Fruit fly (Drosophila melanogaster) whole organism, prepupa: Measurements from ENCODE around the gene CG17364.

Source experiments
- Blimp-1 ChIP-seq: fragments of 200-800 bp; sonication (Bioruptor generic); optimal IDR thresholded peaks from 3 replicates; lab custom pipeline; 2017; ENCODE audit warnings: missing biosample characterization, missing genetic modification characterization, mild to moderate bottlenecking, moderate library complexity, missing genetic modification reagents
- CG10669 ChIP-seq: fragments of 200-800 bp; sonication (Bioruptor generic); optimal IDR thresholded peaks from 3 replicates; lab custom pipeline; 2018; ENCODE audit warnings: missing biosample characterization, mild to moderate bottlenecking, missing genetic modification characterization, moderate library complexity
- CG11762 ChIP-seq: fragments of 200-800 bp; sonication (Bioruptor generic); optimal IDR thresholded peaks from 3 replicates; lab custom pipeline; 2016; ENCODE audit warnings: missing biosample characterization, missing genetic modification characterization; ENCODE audit not compliant: insufficient read depth
- CG1621 ChIP-seq: fragments of 200-800 bp; sonication (Bioruptor generic); optimal IDR thresholded peaks from 3 replicates; lab custom pipeline; 2018; ENCODE audit warnings: missing biosample characterization, mild to moderate bottlenecking, missing genetic modification characterization
- CG16779 ChIP-seq: fragments of 200-800 bp; sonication (Bioruptor generic); optimal IDR thresholded peaks from 3 replicates; lab custom pipeline; 2017; ENCODE audit warnings: missing biosample characterization, mild to moderate bottlenecking, missing genetic modification characterization
- CG31627 ChIP-seq: fragments of 200-800 bp; sonication (Bioruptor generic); optimal IDR thresholded peaks from 3 replicates; lab custom pipeline; 2016; ENCODE audit warnings: missing biosample characterization, missing genetic modification characterization
- CG34406 ChIP-seq: fragments of 200-800 bp; sonication (Bioruptor generic); optimal IDR thresholded peaks from 3 replicates; lab custom pipeline; 2016; ENCODE audit warnings: missing biosample characterization, missing genetic modification characterization
- CG4318 ChIP-seq: fragments of 200-800 bp; sonication (Bioruptor generic); optimal IDR thresholded peaks from 3 replicates; lab custom pipeline; 2017; ENCODE audit warnings: missing biosample characterization, mild to moderate bottlenecking, missing genetic modification characterization
- CG6163 ChIP-seq: fragments of 200-800 bp; sonication (Bioruptor generic); IDR thresholded peaks from 3 replicates; pipeline ENCODE4 v1.3.6; 2022; ENCODE audit warnings: missing biosample characterization, missing genetic modification characterization
- CG6276 ChIP-seq: fragments of 200-800 bp; sonication (Bioruptor generic); optimal IDR thresholded peaks from 2 replicates; lab custom pipeline; 2017; ENCODE audit warnings: missing biosample characterization, mild to moderate bottlenecking, missing genetic modification characterization
- CG6792 ChIP-seq: fragments of 200-800 bp; sonication (Bioruptor generic); optimal IDR thresholded peaks from 3 replicates; lab custom pipeline; 2016; ENCODE audit warnings: missing biosample characterization, missing genetic modification characterization
- CG7368 ChIP-seq: fragments of 200-800 bp; sonication (Bioruptor generic); optimal IDR thresholded peaks from 3 replicates; lab custom pipeline; 2016; ENCODE audit warnings: missing biosample characterization, missing genetic modification characterization
- CG8119 ChIP-seq: fragments of 200-800 bp; sonication (Bioruptor generic); IDR thresholded peaks from 3 replicates; pipeline ENCODE4 v1.3.6; 2022; ENCODE audit warnings: missing biosample characterization, missing genetic modification characterization
- CG8319 ChIP-seq: fragments of 200-800 bp; sonication (Bioruptor generic); optimal IDR thresholded peaks from 3 replicates; lab custom pipeline; 2016; ENCODE audit warnings: missing biosample characterization, missing genetic modification characterization
- CG8632 ChIP-seq: fragments of 200-800 bp; sonication (Bioruptor generic); optimal IDR thresholded peaks from 3 replicates; lab custom pipeline; 2016; ENCODE audit warnings: missing biosample characterization, missing genetic modification characterization
- Eip75B ChIP-seq: fragments of 200-800 bp; sonication (Bioruptor generic); optimal IDR thresholded peaks from 3 replicates; lab custom pipeline; 2016; ENCODE audit warnings: missing biosample characterization, missing genetic modification characterization
- Eip78C ChIP-seq: fragments of 200-800 bp; sonication (Bioruptor generic); peaks from one replicate; lab custom pipeline; 2016; ENCODE audit warnings: missing biosample characterization, missing genetic modification characterization
- Ets21C ChIP-seq: fragments of 200-800 bp; sonication (Bioruptor generic); optimal IDR thresholded peaks from 3 replicates; lab custom pipeline; 2016; ENCODE audit warnings: missing biosample characterization, missing genetic modification characterization
- Gug ChIP-seq: fragments of 200-800 bp; sonication (Bioruptor generic); IDR thresholded peaks from 2 replicates; pipeline ENCODE4 v1.3.6; 2022; ENCODE audit warnings: missing biosample characterization, missing genetic modification characterization
- Hr38 ChIP-seq: sonication (Bioruptor generic); optimal IDR thresholded peaks from 2 replicates; lab custom pipeline; 2016; ENCODE audit warnings: missing biosample characterization, missing genetic modification characterization
- Hr4 ChIP-seq: fragments of 200-800 bp; sonication (Bioruptor generic); optimal IDR thresholded peaks from 3 replicates; lab custom pipeline; 2016; ENCODE audit warnings: missing biosample characterization, missing genetic modification characterization
- Lpt ChIP-seq: fragments of 200-800 bp; sonication (Bioruptor generic); optimal IDR thresholded peaks from 3 replicates; lab custom pipeline; 2016; ENCODE audit warnings: missing biosample characterization, missing genetic modification characterization
- Smox ChIP-seq: fragments of 200-800 bp; sonication (Bioruptor generic); optimal IDR thresholded peaks from 3 replicates; lab custom pipeline; 2016; ENCODE audit warnings: missing biosample characterization, missing genetic modification characterization
- Sox14 ChIP-seq: fragments of 200-800 bp; sonication (Bioruptor generic); optimal IDR thresholded peaks from 3 replicates; lab custom pipeline; 2016; ENCODE audit warnings: missing biosample characterization, missing genetic modification characterization
- achi ChIP-seq: fragments of 200-800 bp; sonication (Bioruptor generic); optimal IDR thresholded peaks from 3 replicates; lab custom pipeline; 2016; ENCODE audit warnings: missing biosample characterization, missing genetic modification characterization
- dac ChIP-seq: fragments of 200-800 bp; sonication (Bioruptor generic); optimal IDR thresholded peaks from 2 replicates; lab custom pipeline; 2017; ENCODE audit warnings: missing biosample characterization, mild to moderate bottlenecking, missing genetic modification characterization
- esn ChIP-seq: fragments of 200-800 bp; sonication (Bioruptor generic); optimal IDR thresholded peaks from 2 replicates; lab custom pipeline; 2016; ENCODE audit warnings: missing biosample characterization, mild to moderate bottlenecking, missing genetic modification characterization, moderate library complexity
- fd59A ChIP-seq: fragments of 200-800 bp; sonication (Bioruptor generic); optimal IDR thresholded peaks from 2 replicates; lab custom pipeline; 2017; ENCODE audit warnings: missing biosample characterization, mild to moderate bottlenecking, missing genetic modification characterization, missing genetic modification reagents
- lz ChIP-seq: fragments of 200-800 bp; sonication (Bioruptor generic); optimal IDR thresholded peaks from 3 replicates; lab custom pipeline; 2016; ENCODE audit warnings: missing biosample characterization, missing genetic modification characterization
- pdm3 ChIP-seq: fragments of 200-800 bp; sonication (Bioruptor generic); optimal IDR thresholded peaks from 3 replicates; lab custom pipeline; 2016; ENCODE audit warnings: missing biosample characterization, missing genetic modification characterization
- salr ChIP-seq, 2 experiments: fragments of 200-800 bp; sonication (Bioruptor generic); optimal IDR thresholded peaks; 3 replicates each; lab custom pipeline; 2016 to 2018; ENCODE audit warnings: missing biosample characterization in 2 of 2, missing genetic modification characterization in 2 of 2, mild to moderate bottlenecking in 1 of 2
- spab ChIP-seq: fragments of 200-800 bp; sonication (Bioruptor generic); optimal IDR thresholded peaks from 2 replicates; lab custom pipeline; 2017; ENCODE audit warnings: missing biosample characterization, mild to moderate bottlenecking, missing genetic modification characterization, missing genetic modification reagents
- svp ChIP-seq: fragments of 200-800 bp; sonication (Bioruptor generic); peaks from one replicate; lab custom pipeline; 2016; ENCODE audit warnings: missing biosample characterization, missing genetic modification characterization
- topi ChIP-seq: fragments of 200-800 bp; sonication (Bioruptor generic); optimal IDR thresholded peaks from 3 replicates; lab custom pipeline; 2016; ENCODE audit warnings: missing biosample characterization, missing genetic modification characterization
- vri ChIP-seq: fragments of 200-800 bp; sonication (Bioruptor generic); optimal IDR thresholded peaks from 3 replicates; lab custom pipeline; 2016; ENCODE audit warnings: missing biosample characterization, mild to moderate bottlenecking, missing genetic modification characterization

Gene CG17364

dm6 chr3L:14028485-14029384, 35.5 kb upstream of the CG17364 start, which contains the start of gene Ptip (continued):
- no peak for TF ChIP-seq CG10669 (GFP tag; lab: Kevin White, UChicago)
- TF ChIP-seq CG16779 (tag; lab: Kevin White, UChicago): no peak
- TF ChIP-seq CG6163 (GFP tag; lab: Robert Waterston, UW): peak; percentile 78
- peak; percentile 36 for TF ChIP-seq achi (GFP tag; lab: Kevin White, UChicago)
- TF ChIP-seq spab (GFP tag; lab: Kevin White, UChicago): no peak
- no peak for TF ChIP-seq Hr4 (GFP tag; lab: Kevin White, UChicago)
- TF ChIP-seq CG6792 (GFP tag; lab: Kevin White, UChicago): peak; percentile 30
- no peak for TF ChIP-seq topi (GFP tag; lab: Kevin White, UChicago)
- TF ChIP-seq Ets21C (GFP tag; lab: Kevin White, UChicago): no peak
- TF ChIP-seq CG11762 (GFP tag; lab: Kevin White, UChicago): no peak
- TF ChIP-seq Hr38: no peak
- peak; percentile 31 for TF ChIP-seq Sox14 (GFP tag; lab: Kevin White, UChicago)
- no peak for TF ChIP-seq fd59A (GFP tag; lab: Kevin White, UChicago)
- TF ChIP-seq CG7368 (GFP tag; lab: Kevin White, UChicago): no peak
- no peak for TF ChIP-seq CG6276 (GFP tag; lab: Kevin White, UChicago)
- no peak for TF ChIP-seq Eip75B (GFP tag; lab: Kevin White, UChicago)
- no peak for TF ChIP-seq svp (GFP tag; lab: Kevin White, UChicago)
- peak; percentile 30 for TF ChIP-seq dac
- no peak for TF ChIP-seq Lpt (GFP tag; lab: Kevin White, UChicago)
- TF ChIP-seq Eip78C (GFP tag; lab: Kevin White, UChicago): peak; percentile 15
- no peak for TF ChIP-seq vri (GFP tag; lab: Kevin White, UChicago)
- TF ChIP-seq CG8119: 0 out of 3 replicates have a peak, but pooled peaks have one; percentile 19
- TF ChIP-seq Blimp-1 (GFP tag; lab: Kevin White, UChicago): peak; percentile 96
- TF ChIP-seq CG8319 (GFP tag; lab: Kevin White, UChicago): no peak
- TF ChIP-seq CG4318 (GFP tag; lab: Kevin White, UChicago): no peak
- TF ChIP-seq, all 60 proteins: peak for 15

DNA sequence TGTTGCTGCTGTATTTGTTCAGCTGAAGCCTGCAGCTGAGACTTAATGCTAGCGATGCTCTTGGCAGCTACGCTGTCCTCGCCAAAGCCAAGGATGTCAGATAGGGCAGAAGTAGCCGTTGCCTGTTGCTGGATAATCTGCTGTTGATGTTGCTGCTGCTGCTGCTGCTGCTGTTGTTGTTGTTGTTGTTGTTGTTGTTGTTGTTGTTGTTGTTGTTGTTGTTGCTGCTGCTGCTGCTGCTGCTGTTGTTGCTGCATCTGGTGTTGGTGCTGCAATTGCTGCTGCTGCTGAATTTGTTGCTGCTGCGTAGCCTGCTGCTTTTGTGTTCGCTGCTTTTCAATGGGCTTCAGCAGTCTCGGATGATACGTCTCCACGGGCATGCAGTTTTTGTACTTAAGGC, 34.3 kb upstream of the CG17364 start:
- no peak for TF ChIP-seq lz (GFP tag; lab: Kevin White, UChicago)
- TF ChIP-seq CG34406 (GFP tag; lab: Kevin White, UChicago): no peak
- TF ChIP-seq salr (GFP tag; optimal IDR thresholded peaks at IDR 0.05; lab: Kevin White, UChicago): no peak
- no peak for TF ChIP-seq Lpt (GFP tag; lab: Kevin White, UChicago)
- no peak for TF ChIP-seq CG8632 (GFP tag; lab: Kevin White, UChicago)
- no peak for TF ChIP-seq Sox14 (GFP tag; lab: Kevin White, UChicago)
- TF ChIP-seq CG11762 (GFP tag; lab: Kevin White, UChicago): no peak
- TF ChIP-seq CG8119: no peak
- no peak for TF ChIP-seq Eip75B (GFP tag; lab: Kevin White, UChicago)
- no peak for TF ChIP-seq Hr4 (GFP tag; lab: Kevin White, UChicago)
- no peak for TF ChIP-seq esn (GFP tag; lab: Kevin White, UChicago)
- TF ChIP-seq CG31627 (GFP tag; lab: Kevin White, UChicago): no peak
- no peak for TF ChIP-seq CG16779 (tag; lab: Kevin White, UChicago)
- no peak for TF ChIP-seq CG6792 (GFP tag; lab: Kevin White, UChicago)
- TF ChIP-seq pdm3 (GFP tag; lab: Kevin White, UChicago): no peak
- TF ChIP-seq, all 60 proteins: peak for 0

DNA sequence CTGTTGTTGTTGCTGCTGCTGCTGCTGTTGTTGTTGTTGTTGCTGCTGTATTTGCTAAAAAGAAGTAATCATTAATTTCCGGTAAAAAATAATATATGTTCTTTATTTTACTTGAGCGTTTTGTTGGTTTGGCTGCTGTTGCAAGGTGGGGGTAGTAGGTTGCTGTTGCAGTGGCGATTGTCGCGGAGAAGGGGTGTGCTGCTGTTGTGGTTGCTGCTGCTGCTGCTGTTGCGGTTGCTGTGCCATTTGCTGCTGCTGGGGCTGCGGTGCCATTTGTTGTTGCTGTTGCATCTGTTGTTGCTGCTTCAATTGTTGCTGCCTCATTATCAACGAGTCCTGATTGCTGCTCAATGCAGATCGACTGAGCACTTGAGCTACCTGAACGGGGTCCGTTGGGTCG, 32.5 kb upstream of the CG17364 start:
- TF ChIP-seq Smox (GFP tag; lab: Kevin White, UChicago) (no peak), CG7368 (GFP tag; lab: Kevin White, UChicago) (no peak), CG1621 (tag; lab: Kevin White, UChicago) (no peak), CG11762 (GFP tag; lab: Kevin White, UChicago) (no peak), Gug (GFP tag; lab: Robert Waterston, UW) (no peak), Sox14 (GFP tag; lab: Kevin White, UChicago) (no peak), dac (no peak), CG8632 (GFP tag; lab: Kevin White, UChicago) (no peak), CG6163 (GFP tag; lab: Robert Waterston, UW) (no peak)
- TF ChIP-seq, all 60 proteins: peak for 0
